Worm (Caenorhabditis elegans) whole organism, late embryonic: ENCODE measurements around the gene B0507.5.
A peak's percentile ranks its signal among the peaks of the same experiment; 100 is the strongest.
"Not testable (repeated sequence)": the region's sequence is repeated elsewhere in the genome, so short reads cannot be mapped to it uniquely, and the experiment has no call there.

Source experiments
- C38D4.7 ChIP-seq: fragments of 200-800 bp; sonication (Bioruptor generic); optimal IDR thresholded peaks from 2 replicates; lab custom pipeline; 2018; ENCODE audit warnings: mild to moderate bottlenecking, missing genetic modification characterization, moderate library complexity, missing compliant biosample characterization
- F13H6.1 ChIP-seq: sonication (generic microtip); optimal IDR thresholded peaks from 2 replicates; lab custom pipeline; 2016; ENCODE audit warnings: missing genetic modification characterization, missing compliant biosample characterization
- ama-1 ChIP-seq: fragments of 150-350 bp; optimal IDR thresholded peaks from 2 replicates; lab custom pipeline; 2014
- ceh-19 ChIP-seq: fragments of 200-800 bp; sonication (Bioruptor generic); optimal IDR thresholded peaks from 2 replicates; lab custom pipeline; 2018; ENCODE audit warnings: mild to moderate bottlenecking, missing genetic modification characterization, missing compliant biosample characterization
- ceh-2 ChIP-seq: sonication (generic microtip); optimal IDR thresholded peaks from 2 replicates; lab custom pipeline; 2016; ENCODE audit warnings: missing genotype, missing genetic modification characterization, missing compliant biosample characterization
- ceh-22 ChIP-seq: sonication (generic microtip); optimal IDR thresholded peaks from 2 replicates; lab custom pipeline; 2017; ENCODE audit warnings: missing biosample characterization, missing genetic modification characterization
- ceh-30 ChIP-seq: fragments of 150-350 bp; optimal IDR thresholded peaks from 2 replicates; lab custom pipeline; 2014; ENCODE audit warnings: missing biosample characterization, missing genetic modification characterization
- ceh-31 ChIP-seq: sonication (generic microtip); optimal IDR thresholded peaks from 2 replicates; lab custom pipeline; 2016; ENCODE audit warnings: missing genetic modification characterization, missing compliant biosample characterization
- ceh-45 ChIP-seq: fragments of 200-800 bp; sonication (Bioruptor generic); IDR thresholded peaks from 2 replicates; pipeline ENCODE4 v1.3.6; 2022; ENCODE audit warnings: missing genetic modification reagents, missing genetic modification characterization, missing compliant biosample characterization
- ceh-6 ChIP-seq: fragments of 200-800 bp; sonication (Bioruptor generic); optimal IDR thresholded peaks from 2 replicates; lab custom pipeline; 2018; ENCODE audit warnings: mild to moderate bottlenecking, missing genetic modification characterization, missing compliant biosample characterization
- ceh-9 ChIP-seq: sonication (generic microtip); optimal IDR thresholded peaks from 2 replicates; lab custom pipeline; 2016; ENCODE audit warnings: mild to moderate bottlenecking, missing genetic modification characterization, inconsistent platforms, missing compliant biosample characterization
- elt-2 ChIP-seq: sonication (generic microtip); optimal IDR thresholded peaks from 2 replicates; lab custom pipeline; 2016; ENCODE audit warnings: missing genetic modification reagents, missing genetic modification characterization, missing compliant biosample characterization
- ets-4 ChIP-seq: sonication (generic microtip); optimal IDR thresholded peaks from 2 replicates; lab custom pipeline; 2016; ENCODE audit warnings: missing genetic modification characterization, missing compliant biosample characterization
- fkh-10 ChIP-seq: fragments of 150-350 bp; optimal IDR thresholded peaks from 2 replicates; lab custom pipeline; 2014; ENCODE audit warnings: missing biosample characterization, missing genetic modification reagents, missing genetic modification characterization
- hlh-13 ChIP-seq: fragments of 200-800 bp; sonication (Bioruptor generic); optimal IDR thresholded peaks from 2 replicates; lab custom pipeline; 2018; ENCODE audit warnings: mild to moderate bottlenecking, missing genetic modification characterization, missing compliant biosample characterization
- hlh-30 ChIP-seq: sonication (generic microtip); optimal IDR thresholded peaks from 2 replicates; lab custom pipeline; 2017; ENCODE audit warnings: antibody characterized with exemption, missing genetic modification characterization, missing compliant biosample characterization; ENCODE audit not compliant: insufficient read depth
- hlh-8 ChIP-seq: sonication (generic microtip); optimal IDR thresholded peaks from 2 replicates; lab custom pipeline; 2016; ENCODE audit warnings: missing genotype, missing genetic modification characterization, missing compliant biosample characterization
- lim-6 ChIP-seq: sonication (generic microtip); optimal IDR thresholded peaks from 2 replicates; lab custom pipeline; 2016; ENCODE audit warnings: missing genetic modification characterization, missing compliant biosample characterization
- madf-2 ChIP-seq: sonication (generic microtip); optimal IDR thresholded peaks from 2 replicates; lab custom pipeline; 2017; ENCODE audit warnings: missing genetic modification characterization, missing compliant biosample characterization
- nhr-11 ChIP-seq: fragments of 150-350 bp; optimal IDR thresholded peaks from 2 replicates; lab custom pipeline; 2014; ENCODE audit warnings: missing biosample characterization, missing genetic modification characterization
- nhr-232 ChIP-seq: sonication (generic microtip); optimal IDR thresholded peaks from 2 replicates; lab custom pipeline; 2016; ENCODE audit warnings: missing genetic modification characterization, missing compliant biosample characterization
- npax-4 ChIP-seq: sonication (generic microtip); optimal IDR thresholded peaks from 2 replicates; lab custom pipeline; 2016; ENCODE audit warnings: missing genetic modification characterization, missing compliant biosample characterization
- odd-2 ChIP-seq: sonication (generic microtip); optimal IDR thresholded peaks from 2 replicates; lab custom pipeline; 2017; ENCODE audit warnings: antibody characterized with exemption, mild to moderate bottlenecking, missing genetic modification characterization, missing compliant biosample characterization
- pag-3 ChIP-seq: sonication (generic microtip); optimal IDR thresholded peaks from 2 replicates; lab custom pipeline; 2016; ENCODE audit warnings: missing compliant biosample characterization, missing genetic modification characterization, borderline replicate concordance
- pha-4 ChIP-seq: fragments of 150-350 bp; optimal IDR thresholded peaks from 2 replicates; lab custom pipeline; 2018; ENCODE audit warnings: missing biosample characterization, missing genetic modification reagents, missing genetic modification characterization
- pros-1 ChIP-seq: fragments of 150-350 bp; optimal IDR thresholded peaks from 2 replicates; lab custom pipeline; 2014; ENCODE audit warnings: missing biosample characterization, missing genetic modification reagents, missing genetic modification characterization
- sdc-2 ChIP-seq: sonication (generic microtip); optimal IDR thresholded peaks from 2 replicates; lab custom pipeline; 2016; ENCODE audit warnings: missing genotype, missing genetic modification characterization, missing compliant biosample characterization
- ttx-3 ChIP-seq: sonication (generic microtip); optimal IDR thresholded peaks from 2 replicates; lab custom pipeline; 2016; ENCODE audit warnings: missing genetic modification reagents, missing genetic modification characterization, missing compliant biosample characterization
- unc-42 ChIP-seq: sonication (generic microtip); optimal IDR thresholded peaks from 2 replicates; lab custom pipeline; 2016; ENCODE audit warnings: missing genotype, missing genetic modification characterization, missing compliant biosample characterization
- ztf-16 ChIP-seq: sonication (generic microtip); optimal IDR thresholded peaks from 2 replicates; lab custom pipeline; 2017; ENCODE audit warnings: missing genetic modification characterization, missing compliant biosample characterization

The B0507.5 gene

DNA sequence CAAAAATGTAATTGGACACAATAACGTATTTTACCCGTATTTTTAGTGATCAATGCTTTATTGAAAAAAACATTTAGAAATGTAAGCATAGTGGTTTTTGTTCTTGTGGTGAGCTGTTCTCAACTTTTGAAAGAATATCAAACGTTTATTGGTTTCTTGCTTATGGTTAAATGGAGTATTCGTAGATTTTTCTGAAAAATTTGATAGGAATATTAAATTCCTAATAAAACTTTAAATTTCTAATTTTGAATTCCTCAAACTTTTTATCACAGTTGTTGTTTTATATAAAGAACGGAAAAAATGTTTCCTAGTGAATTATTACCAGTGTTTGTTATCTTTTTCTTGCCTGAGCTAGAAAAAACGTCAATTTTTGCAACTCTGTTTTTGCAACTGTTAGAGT, at the start of gene B0507.5:
Gene B0507.5 (plus strand): TSS at position 301 of the 400 bp plus-strand sequence.
- no peak for TF ChIP-seq ama-1 (lab: Kevin White, UChicago)
- TF ChIP-seq lim-6 (tag; lab: Kevin White, UChicago), result no peak
- TF ChIP-seq pros-1 (tag; lab: Kevin White, UChicago), result no peak
- TF ChIP-seq hlh-13 (GFP tag; lab: Kevin White, UChicago), result no peak
- TF ChIP-seq nhr-11, result no peak
- no peak for TF ChIP-seq ceh-30 (tag; lab: Kevin White, UChicago)
- TF ChIP-seq ceh-19 (GFP tag; lab: Kevin White, UChicago), result no peak
- TF ChIP-seq ceh-45 (GFP tag; lab: Robert Waterston, UW), result no peak
- TF ChIP-seq npax-4 (tag; lab: Kevin White, UChicago), result no peak

DNA sequence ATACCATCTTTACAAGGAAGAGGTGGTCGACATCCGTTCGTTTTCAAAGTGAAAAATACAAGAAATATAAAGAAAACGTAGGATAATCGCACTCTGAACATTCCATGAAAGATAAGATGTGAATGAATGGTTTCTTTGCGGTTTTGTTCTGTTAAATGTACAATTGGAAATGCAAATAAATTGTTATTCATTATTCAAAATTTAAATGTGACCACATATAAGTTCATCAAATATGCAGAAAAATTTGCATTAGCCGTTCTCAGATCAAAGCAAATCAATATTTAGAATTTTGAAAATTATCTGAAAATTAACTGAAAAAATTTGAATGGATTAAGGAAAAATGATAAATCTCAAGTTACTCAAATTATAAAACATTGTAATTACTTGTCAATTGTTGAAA, 41.6 kb upstream of the B0507.5 start, which contains the start of gene ZC178.2:
Gene ZC178.2 (minus strand): TSS at position 101 of the 400 bp plus-strand sequence.
- TF ChIP-seq hlh-13 (GFP tag; lab: Kevin White, UChicago) (no peak), nhr-11 (no peak), ceh-2 (no peak), F13H6.1 (tag; lab: Kevin White, UChicago) (no peak), unc-42 (tag; lab: Kevin White, UChicago) (no peak), ceh-31 (tag; lab: Kevin White, UChicago) (no peak), ceh-6 (GFP tag; lab: Kevin White, UChicago) (no peak)

DNA sequence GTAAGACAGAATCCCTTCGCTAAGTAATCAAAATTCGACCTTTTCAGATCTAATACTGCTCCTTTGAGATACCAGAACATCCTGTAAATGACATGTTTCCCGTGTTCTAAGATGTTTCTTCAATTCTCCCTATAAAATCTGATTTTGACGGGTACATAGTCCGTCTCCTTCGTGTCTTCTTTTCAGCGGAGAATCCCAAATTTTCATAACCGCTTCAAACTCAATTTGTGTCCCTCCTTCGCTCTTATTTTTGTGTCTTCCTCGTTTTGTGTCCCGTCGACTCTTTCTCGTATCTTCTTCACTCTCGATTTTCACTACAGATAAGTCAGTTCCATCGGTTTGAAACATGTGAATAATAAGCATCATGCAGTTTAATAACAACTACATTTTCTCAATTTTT, 37.3 kb upstream of the B0507.5 start, which contains the start of gene glr-5:
Gene glr-5 (plus strand): TSS at position 321 of the 400 bp plus-strand sequence.
- no peak for TF ChIP-seq ztf-16 (tag; lab: Kevin White, UChicago)
- TF ChIP-seq unc-42 (tag; lab: Kevin White, UChicago), result peak; percentile 91

DNA sequence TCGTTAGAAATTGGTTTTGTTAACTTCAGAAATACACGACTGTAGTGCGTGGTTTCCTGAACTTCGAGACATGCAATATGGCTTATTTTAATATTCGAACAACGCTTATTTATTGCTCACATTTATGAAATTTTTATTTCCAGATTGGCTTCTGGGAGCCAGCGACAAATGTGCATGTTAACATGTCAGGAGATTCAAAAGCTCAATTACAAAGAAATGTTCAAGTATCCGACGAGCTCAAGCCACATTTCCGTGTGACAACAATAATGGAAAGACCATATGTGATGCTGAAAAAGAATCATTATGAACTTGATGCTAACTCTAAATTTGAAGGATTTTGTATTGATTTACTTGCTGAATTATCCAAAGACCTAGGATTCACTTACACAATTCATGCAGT, 35.1 kb upstream of the B0507.5 start:
- TF ChIP-seq sdc-2 (tag; lab: Kevin White, UChicago), result no peak
- TF ChIP-seq C38D4.7 (GFP tag; lab: Kevin White, UChicago), result no peak
- TF ChIP-seq madf-2 (tag; lab: Kevin White, UChicago), result no peak
- no peak for TF ChIP-seq npax-4 (tag; lab: Kevin White, UChicago)
- TF ChIP-seq fkh-10 (GFP tag; lab: Kevin White, UChicago), result no peak
- no peak for TF ChIP-seq pha-4
- no peak for TF ChIP-seq ceh-9 (tag; lab: Kevin White, UChicago)
- TF ChIP-seq ets-4, result no peak
- no peak for TF ChIP-seq odd-2
- TF ChIP-seq ztf-16 (tag; lab: Kevin White, UChicago), result no peak
- no peak for TF ChIP-seq ttx-3 (tag; lab: Kevin White, UChicago)
- TF ChIP-seq hlh-8, result no peak
- no peak for TF ChIP-seq ceh-22
- TF ChIP-seq, all 69 proteins: peak for 0

DNA sequence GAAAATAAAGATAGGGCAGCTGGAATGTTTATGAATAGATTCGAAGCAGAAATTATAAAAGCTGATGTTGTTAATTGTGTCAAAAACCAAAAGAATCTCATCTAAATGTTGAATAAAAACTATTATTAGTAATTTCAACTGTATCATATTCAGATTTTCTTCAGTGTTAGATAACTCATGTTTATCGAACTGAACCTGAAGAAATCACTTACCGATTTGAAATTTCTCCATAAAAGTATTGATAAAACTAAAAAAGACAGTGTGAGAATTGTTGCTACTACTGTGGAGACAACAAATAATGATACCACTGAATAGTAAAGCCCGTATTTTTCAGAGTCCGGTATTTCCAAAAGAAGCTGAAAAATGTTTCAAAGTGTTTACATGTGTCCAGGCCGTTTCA, 31.3 kb upstream of the B0507.5 start, which contains the start of gene ZC196.8:
Gene ZC196.8 (minus strand): TSS at position 101 of the 400 bp plus-strand sequence.
- not testable (repeated sequence) for TF ChIP-seq nhr-232 (tag; lab: Kevin White, UChicago); ceh-45 (GFP tag; lab: Robert Waterston, UW); F13H6.1 (tag; lab: Kevin White, UChicago)

DNA sequence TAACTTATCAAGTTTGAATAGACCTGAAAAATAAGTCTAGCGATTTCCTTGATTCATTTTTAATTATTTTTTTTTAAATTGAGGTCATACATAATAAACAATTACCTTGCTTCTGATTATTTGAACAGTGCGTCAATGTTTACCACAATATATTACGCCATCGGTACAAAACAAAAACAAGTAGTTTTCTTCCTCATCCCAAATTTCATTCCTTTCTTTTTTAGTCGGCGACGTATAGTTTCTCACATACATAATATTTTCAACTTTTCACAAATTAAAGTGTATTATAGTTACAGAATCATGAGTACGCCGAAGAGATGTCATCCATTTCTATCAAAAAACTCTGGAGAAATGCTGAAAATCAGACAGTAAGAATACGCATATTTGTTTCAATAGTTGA, 27.3 kb upstream of the B0507.5 start, which contains the start of gene droe-8:
Gene droe-8 (plus strand): TSS at position 301 of the 400 bp plus-strand sequence.
- not testable (repeated sequence) for TF ChIP-seq ama-1 (lab: Kevin White, UChicago); lim-6 (tag; lab: Kevin White, UChicago); ceh-9 (tag; lab: Kevin White, UChicago)
- TF ChIP-seq, all 69 proteins: peak for 0; not testable (repeated sequence) for 69

DNA sequence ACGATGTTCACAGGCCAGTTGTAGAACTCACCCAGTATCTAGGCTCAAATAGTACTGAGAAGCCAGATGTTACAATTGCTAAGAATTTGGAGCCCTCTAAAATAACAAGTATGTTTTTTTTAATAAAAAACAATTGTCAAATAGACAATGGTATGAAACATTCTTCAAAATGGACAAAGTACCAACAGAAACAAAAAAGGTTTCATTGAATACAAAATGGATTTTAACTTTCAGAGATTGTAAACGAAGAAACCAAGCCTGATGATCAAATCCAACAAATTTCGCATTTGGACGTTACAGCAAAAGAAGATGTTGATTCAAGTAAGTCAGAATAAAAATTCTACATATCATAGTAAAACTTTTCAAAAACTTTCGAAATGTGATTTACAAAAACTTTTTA, 26.4 kb upstream of the B0507.5 start, which contains the start of gene ZC196.9:
Gene ZC196.9 (minus strand): TSS at position 101 of the 400 bp plus-strand sequence.
- TF ChIP-seq elt-2 (tag; lab: Kevin White, UChicago) (no peak), pag-3 (no peak), hlh-30 (tag; lab: Kevin White, UChicago) (no peak), F13H6.1 (tag; lab: Kevin White, UChicago) (no peak), ceh-2 (no peak), hlh-13 (GFP tag; lab: Kevin White, UChicago) (no peak)
